Worm (Caenorhabditis elegans) whole organism, young adult: Measurements from ENCODE around the gene igeg-2.

Experiments
- C06A6.2 ChIP-seq: fragments of 200-800 bp; sonication (Bioruptor generic); conservative IDR thresholded peaks from 2 replicates; pipeline ENCODE4 v1.3.6; 2022; ENCODE audit warnings: missing genetic modification characterization, missing compliant biosample characterization
- Y53G8AR.9 ChIP-seq: fragments of 200-800 bp; sonication (Bioruptor generic); conservative IDR thresholded peaks from 2 replicates; pipeline ENCODE4 v1.3.6; 2022; ENCODE audit warnings: missing genetic modification reagents, missing genetic modification characterization, missing compliant biosample characterization
- akir-1 ChIP-seq: fragments of 200-800 bp; sonication (Bioruptor generic); optimal IDR thresholded peaks from 2 replicates; lab custom pipeline; 2018; ENCODE audit warnings: mild to moderate bottlenecking, missing genetic modification characterization, moderate library complexity, missing compliant biosample characterization
- ama-1 ChIP-seq, 3 experiments: fragments of 150-350 bp in 1 of 3; sonication (generic microtip) in 2 of 3; optimal IDR thresholded peaks; 2 replicates each; lab custom pipeline; 2014 to 2018; ENCODE audit warnings: missing biosample characterization in 2 of 3, missing genetic modification characterization in 2 of 3, missing genetic modification reagents in 2 of 3
- aptf-2 ChIP-seq: fragments of 200-800 bp; sonication (Bioruptor generic); conservative IDR thresholded peaks from 2 replicates; pipeline ENCODE4 v1.3.6; 2022; ENCODE audit warnings: missing genetic modification reagents, missing genetic modification characterization, missing compliant biosample characterization
- atf-7 ChIP-seq: sonication (generic microtip); optimal IDR thresholded peaks from 2 replicates; lab custom pipeline; 2017; ENCODE audit warnings: mild to moderate bottlenecking, missing genetic modification characterization, missing compliant biosample characterization
- attf-6 ChIP-seq: fragments of 200-800 bp; sonication (Bioruptor generic); IDR thresholded peaks from 2 replicates; pipeline ENCODE4 v1.3.6; 2022; ENCODE audit warnings: missing genetic modification reagents, missing genetic modification characterization, missing compliant biosample characterization
- cebp-1 ChIP-seq, 2 experiments: fragments of 200-800 bp in 1 of 2; sonication (Bioruptor generic) in 1 of 2; sonication (generic microtip) in 1 of 2; IDR thresholded peaks in 1 of 2; optimal IDR thresholded peaks in 1 of 2; 2 replicates each; pipeline versions ENCODE4 v1.3.6 to Lab custom; 2017 to 2022; ENCODE audit warnings: missing compliant biosample characterization in 2 of 2, missing genetic modification characterization in 2 of 2, mild to moderate bottlenecking in 1 of 2, missing genetic modification reagents in 1 of 2, moderate library complexity in 1 of 2
- egrh-3 ChIP-seq: fragments of 200-800 bp; sonication (Bioruptor generic); IDR thresholded peaks from 2 replicates; pipeline ENCODE4 v1.3.6; 2022; ENCODE audit warnings: missing genetic modification reagents, missing genetic modification characterization, missing compliant biosample characterization
- fkh-3 ChIP-seq: sonication (generic microtip); optimal IDR thresholded peaks from 2 replicates; lab custom pipeline; 2016; ENCODE audit warnings: mild to moderate bottlenecking, missing genetic modification characterization, missing compliant biosample characterization
- him-1 ChIP-seq: sonication (generic microtip); optimal IDR thresholded peaks from 2 replicates; lab custom pipeline; 2016; ENCODE audit warnings: missing genotype, missing genetic modification reagents, missing genetic modification characterization, missing compliant biosample characterization
- hlh-12 ChIP-seq: sonication (generic microtip); optimal IDR thresholded peaks from 2 replicates; lab custom pipeline; 2016; ENCODE audit warnings: missing genetic modification characterization, missing compliant biosample characterization
- hmg-1.2 ChIP-seq: fragments of 200-800 bp; sonication (Bioruptor generic); IDR thresholded peaks from 2 replicates; pipeline ENCODE4 v1.3.6; 2022; ENCODE audit warnings: missing genetic modification reagents, missing genetic modification characterization, missing compliant biosample characterization
- hsf-1 ChIP-seq: fragments of 200-800 bp; sonication (Bioruptor generic); IDR thresholded peaks from 2 replicates; pipeline ENCODE4 v1.3.6; 2022; ENCODE audit warnings: missing genetic modification reagents, missing genetic modification characterization, missing compliant biosample characterization
- let-607 ChIP-seq, 2 experiments: fragments of 200-800 bp in 1 of 2; sonication (Bioruptor generic) in 1 of 2; sonication (generic microtip) in 1 of 2; optimal IDR thresholded peaks; 2 replicates each; lab custom pipeline; 2016 to 2018; ENCODE audit warnings: mild to moderate bottlenecking in 2 of 2, missing compliant biosample characterization in 2 of 2, missing genetic modification characterization in 2 of 2, moderate library complexity in 2 of 2, missing genotype in 1 of 2
- lin-40 ChIP-seq: sonication (generic microtip); optimal IDR thresholded peaks from 2 replicates; lab custom pipeline; 2016; ENCODE audit warnings: missing genetic modification characterization, mild to moderate bottlenecking, missing compliant biosample characterization, missing genotype, missing genetic modification reagents
- lir-1 ChIP-seq: fragments of 200-800 bp; sonication (Bioruptor generic); conservative IDR thresholded peaks from 2 replicates; pipeline ENCODE4 v1.3.6; 2022; ENCODE audit warnings: missing genetic modification reagents, missing genetic modification characterization, missing compliant biosample characterization
- lsl-1 ChIP-seq: fragments of 200-800 bp; sonication (Bioruptor generic); optimal IDR thresholded peaks from 2 replicates; lab custom pipeline; 2018; ENCODE audit warnings: mild to moderate bottlenecking, missing genetic modification characterization, moderate library complexity, missing compliant biosample characterization
- madf-3 ChIP-seq: fragments of 200-800 bp; sonication (Bioruptor generic); IDR thresholded peaks from 2 replicates; pipeline ENCODE4 v1.3.6; 2022; ENCODE audit warnings: missing genetic modification reagents, missing genetic modification characterization, missing compliant biosample characterization
- madf-8 ChIP-seq: fragments of 200-800 bp; sonication (Bioruptor generic); conservative IDR thresholded peaks from 2 replicates; pipeline ENCODE4 v1.3.6; 2022; ENCODE audit warnings: missing genetic modification reagents, missing genetic modification characterization, missing compliant biosample characterization
- mcd-1 ChIP-seq: fragments of 200-800 bp; sonication (Bioruptor generic); IDR thresholded peaks from 2 replicates; pipeline ENCODE4 v1.3.6; 2022; ENCODE audit warnings: missing genetic modification reagents, missing genetic modification characterization, missing compliant biosample characterization
- nfya-2 ChIP-seq: fragments of 200-800 bp; sonication (Bioruptor generic); IDR thresholded peaks from 2 replicates; pipeline ENCODE4 v1.3.6; 2022; ENCODE audit warnings: missing genetic modification reagents, missing genetic modification characterization, missing compliant biosample characterization
- nfyb-1 ChIP-seq: fragments of 200-800 bp; sonication (Bioruptor generic); IDR thresholded peaks from 2 replicates; pipeline ENCODE4 v1.3.6; 2022; ENCODE audit warnings: missing genetic modification reagents, missing genetic modification characterization, missing compliant biosample characterization
- nhr-120 ChIP-seq: fragments of 200-800 bp; sonication (Bioruptor generic); IDR thresholded peaks from 2 replicates; pipeline ENCODE4 v1.3.6; 2022; ENCODE audit warnings: missing genetic modification characterization, missing compliant biosample characterization
- nhr-80 ChIP-seq: sonication (generic microtip); optimal IDR thresholded peaks from 2 replicates; lab custom pipeline; 2016; ENCODE audit warnings: missing genetic modification characterization, missing compliant biosample characterization
- nhr-90 ChIP-seq: sonication (generic microtip); optimal IDR thresholded peaks from 2 replicates; lab custom pipeline; 2016; ENCODE audit warnings: missing genotype, mild to moderate bottlenecking, missing genetic modification characterization, missing compliant biosample characterization
- pbrm-1 ChIP-seq: fragments of 200-800 bp; sonication (Bioruptor generic); IDR thresholded peaks from 2 replicates; pipeline ENCODE4 v1.3.6; 2022; ENCODE audit warnings: missing genetic modification reagents, missing genetic modification characterization, missing compliant biosample characterization
- snpc-4 ChIP-seq, 5 experiments: fragments of 150-350 bp in 1 of 5; sonication (generic microtip) in 4 of 5; optimal IDR thresholded peaks; 2 replicates each; lab custom pipeline; 2014 to 2018; ENCODE audit warnings: missing genetic modification characterization in 5 of 5, missing biosample characterization in 3 of 5, antibody characterized with exemption in 2 of 5, mild to moderate bottlenecking in 2 of 5, missing compliant biosample characterization in 2 of 5, missing genotype in 2 of 5, moderate library complexity in 2 of 5, missing genetic modification reagents in 1 of 5
- tbp1 ChIP-seq: fragments of 200-800 bp; sonication (Bioruptor generic); optimal IDR thresholded peaks from 2 replicates; lab custom pipeline; 2018; ENCODE audit warnings: mild to moderate bottlenecking, missing genetic modification characterization, missing compliant biosample characterization
- tbx-9 ChIP-seq: sonication (generic microtip); optimal IDR thresholded peaks from 2 replicates; lab custom pipeline; 2016; ENCODE audit warnings: borderline replicate concordance, missing genetic modification characterization, inconsistent platforms, missing compliant biosample characterization
- unc-62 ChIP-seq: fragments of 150-350 bp; optimal IDR thresholded peaks from 2 replicates; lab custom pipeline; 2014; ENCODE audit warnings: missing biosample characterization, missing genetic modification reagents, missing genetic modification characterization
- ztf-22 ChIP-seq: fragments of 200-800 bp; sonication (Bioruptor generic); optimal IDR thresholded peaks from 2 replicates; lab custom pipeline; 2018; ENCODE audit warnings: mild to moderate bottlenecking, missing genetic modification characterization, moderate library complexity, missing compliant biosample characterization
- ztf-26 ChIP-seq: sonication (generic microtip); optimal IDR thresholded peaks from 2 replicates; lab custom pipeline; 2017; ENCODE audit warnings: missing genetic modification characterization, missing compliant biosample characterization
- ztf-6 ChIP-seq: fragments of 200-800 bp; sonication (Bioruptor generic); IDR thresholded peaks from 2 replicates; pipeline ENCODE4 v1.3.6; 2022; ENCODE audit warnings: missing genetic modification reagents, missing genetic modification characterization, missing compliant biosample characterization

Gene igeg-2

ce11 chrX:11482134-11482533, 35.7 kb upstream of the igeg-2 start (continued):
- no peak for TF ChIP-seq akir-1 (GFP tag; lab: Kevin White, UChicago)

ce11 chrX:11481825-11482093, 35.3 kb upstream of the igeg-2 start:
- no peak for TF ChIP-seq ztf-6 (GFP tag; lab: Robert Waterston, UW)
- peak; percentile 19 for TF ChIP-seq lin-40

DNA sequence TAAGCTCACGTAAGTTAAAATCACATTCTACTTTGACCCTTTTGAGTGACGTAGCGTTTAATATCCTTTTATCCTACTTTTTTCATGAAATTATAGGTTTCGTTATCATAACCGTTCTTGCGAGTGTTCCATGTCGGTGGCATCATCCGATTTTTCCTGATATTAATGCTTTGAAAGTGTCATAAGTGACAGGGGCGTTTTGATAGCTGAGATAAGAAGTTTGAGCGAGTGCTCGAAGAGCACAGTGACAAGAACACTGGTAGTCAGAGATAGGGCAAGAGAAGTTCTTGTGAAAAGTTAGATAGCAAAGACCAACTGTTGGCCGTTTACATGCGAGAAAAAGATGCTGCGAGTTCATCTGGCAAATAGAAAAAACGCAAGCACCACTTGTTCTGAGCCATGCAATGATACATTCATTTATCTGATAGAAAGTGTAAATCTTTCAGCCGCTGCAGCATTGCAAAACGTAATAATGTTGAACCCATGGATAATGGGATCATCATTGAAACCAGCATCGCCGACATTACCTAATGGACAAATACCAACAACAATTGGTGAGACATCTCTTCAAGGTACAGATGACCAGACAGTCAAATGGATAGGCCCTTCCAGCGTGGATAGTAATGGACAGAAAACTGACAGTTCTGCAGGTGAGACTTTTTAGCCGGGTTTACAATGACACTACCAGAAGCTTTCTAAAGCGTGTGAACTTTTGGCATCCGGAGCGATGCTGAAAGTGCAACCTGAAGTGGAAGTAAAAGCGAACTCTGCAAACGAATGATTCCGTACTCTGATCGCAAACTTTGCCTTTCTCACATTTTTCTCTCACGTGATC, 34.8 kb upstream of the igeg-2 start:
- no peak for TF ChIP-seq hsf-1 (GFP tag; lab: Robert Waterston, UW)
- no peak for TF ChIP-seq pbrm-1 (GFP tag; lab: Robert Waterston, UW)
- no peak for TF ChIP-seq nfyb-1 (GFP tag; lab: Robert Waterston, UW)
- TF ChIP-seq lsl-1, result no peak
- no peak for TF ChIP-seq C06A6.2 (GFP tag; lab: Robert Waterston, UW)
- TF ChIP-seq Y53G8AR.9 (GFP tag; lab: Robert Waterston, UW), result 0 out of 2 replicates have a peak, but pooled peaks have one; percentile 8
- TF ChIP-seq lin-40, result no peak
- TF ChIP-seq cebp-1 (GFP tag; IDR thresholded peaks at IDR 0.05; lab: Robert Waterston, UW), result no peak
- peak; percentile 20 for TF ChIP-seq cebp-1 (tag; optimal IDR thresholded peaks at IDR 0.05; lab: Kevin White, UChicago)
- no peak for TF ChIP-seq let-607 (tag; optimal IDR thresholded peaks at IDR 0.05; lab: Kevin White, UChicago)
- TF ChIP-seq ztf-22 (GFP tag; lab: Kevin White, UChicago), result peak; percentile 15
- TF ChIP-seq snpc-4 (GFP tag; optimal IDR thresholded peaks at IDR 0.05; lab: Kevin White, UChicago), result no peak
- no peak for TF ChIP-seq snpc-4 (tag; optimal IDR thresholded peaks at IDR 0.05; lab: Kevin White, UChicago)
- peak; percentile 45 for TF ChIP-seq nhr-90 (tag; lab: Kevin White, UChicago)
- no peak for TF ChIP-seq madf-3 (GFP tag; lab: Robert Waterston, UW)
- TF ChIP-seq unc-62 (GFP tag; lab: Kevin White, UChicago), result peak; percentile 40
- no peak for TF ChIP-seq tbx-9 (tag; lab: Kevin White, UChicago)
- TF ChIP-seq lir-1 (GFP tag; lab: Robert Waterston, UW), result 0 out of 2 replicates have a peak, but pooled peaks have one; percentile 27
- TF ChIP-seq tbp1 (GFP tag; lab: Kevin White, UChicago), result peak; percentile 20
- peak; percentile 94 for TF ChIP-seq nhr-80 (tag; lab: Kevin White, UChicago)
- no peak for TF ChIP-seq fkh-3
- TF ChIP-seq nfya-2 (GFP tag; lab: Robert Waterston, UW), result no peak
- no peak for TF ChIP-seq attf-6
- peak; percentile 3 for TF ChIP-seq atf-7 (tag; lab: Kevin White, UChicago)
- TF ChIP-seq madf-8 (GFP tag; lab: Robert Waterston, UW), result no peak
- peak; percentile 48 for TF ChIP-seq ama-1 (optimal IDR thresholded peaks at IDR 0.05; lab: Kevin White, UChicago)
- TF ChIP-seq ama-1 (GFP tag; optimal IDR thresholded peaks at IDR 0.05; lab: Kevin White, UChicago), result no peak

DNA sequence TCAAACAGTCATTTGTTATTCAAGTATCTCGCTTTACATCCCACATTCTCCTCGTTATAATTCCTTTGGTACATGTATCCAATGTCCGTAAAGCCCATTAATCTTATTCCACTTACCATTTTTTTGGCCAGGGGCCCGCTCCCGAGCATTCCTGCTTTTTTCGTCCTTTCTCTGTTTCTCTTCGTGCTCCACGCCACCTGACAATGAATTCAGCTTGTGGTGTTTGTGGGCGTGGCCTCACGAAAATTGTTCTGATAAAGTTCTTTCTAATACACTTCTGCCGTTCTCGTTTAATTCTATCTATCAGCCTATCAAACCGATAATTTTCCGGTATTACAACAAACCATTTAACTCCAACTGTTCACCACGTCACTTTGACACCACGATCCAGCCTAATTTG, 33.6 kb upstream of the igeg-2 start:
- TF ChIP-seq hmg-1.2 (GFP tag; lab: Robert Waterston, UW), result peak; percentile 14; the same call in 1 of the 2 replicates
- no peak for TF ChIP-seq mcd-1 (GFP tag; lab: Robert Waterston, UW)
- TF ChIP-seq nhr-80 (tag; lab: Kevin White, UChicago), result peak; percentile 13

DNA sequence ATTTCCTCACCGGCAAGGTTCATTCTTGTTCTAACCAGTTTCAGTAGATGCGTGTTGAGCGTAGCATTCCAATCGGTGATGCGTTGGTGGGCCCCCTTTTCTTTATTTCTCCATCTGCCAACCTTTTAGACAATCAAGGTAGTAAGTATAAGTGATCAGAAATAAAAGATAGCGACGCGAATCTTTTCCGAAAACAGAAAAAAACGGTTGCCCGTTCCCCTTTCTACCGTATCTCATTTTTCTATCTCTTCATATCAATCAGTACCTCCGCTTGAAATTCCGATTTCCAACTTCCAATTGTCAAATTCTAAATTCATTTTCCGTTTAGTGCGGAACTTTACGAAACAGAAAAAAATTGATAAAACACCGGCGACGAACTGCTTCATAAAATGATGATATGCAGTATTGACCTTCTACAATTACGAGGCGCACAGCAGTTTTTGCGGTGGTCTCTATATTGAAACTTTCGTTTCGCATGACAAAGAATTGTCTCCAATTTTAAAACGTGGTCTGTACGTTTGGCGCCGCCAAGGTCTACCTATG, 33.0 kb upstream of the igeg-2 start:
- TF ChIP-seq hlh-12 (no peak), madf-8 (GFP tag; lab: Robert Waterston, UW) (no peak), him-1 (no peak), cebp-1 (GFP tag; IDR thresholded peaks at IDR 0.05; lab: Robert Waterston, UW) (no peak), cebp-1 (tag; optimal IDR thresholded peaks at IDR 0.05; lab: Kevin White, UChicago) (no peak), egrh-3 (no peak), aptf-2 (GFP tag; lab: Robert Waterston, UW) (no peak), nhr-120 (GFP tag; lab: Robert Waterston, UW) (no peak), ztf-26 (tag; lab: Kevin White, UChicago) (no peak), let-607 (tag; optimal IDR thresholded peaks at IDR 0.05; lab: Kevin White, UChicago) (no peak)
